Worm (Caenorhabditis elegans) whole organism, midembryonic: ENCODE results near the gene cyp-33C9.
"Not testable (repeated sequence)": the region's sequence is repeated elsewhere in the genome, so short reads cannot be mapped to it uniquely, and the experiment has no call there.

ENCODE experiments used
- T22C8.4 ChIP-seq: fragments of 200-800 bp; sonication (Bioruptor generic); IDR thresholded peaks from 2 replicates; pipeline ENCODE4 v1.3.6; 2022; ENCODE audit warnings: missing genetic modification characterization, missing compliant biosample characterization
- cog-1 ChIP-seq: sonication (generic microtip); optimal IDR thresholded peaks from 2 replicates; lab custom pipeline; 2016; ENCODE audit warnings: missing genetic modification characterization, missing compliant biosample characterization
- flt-1 ChIP-seq: fragments of 200-800 bp; sonication (Bioruptor generic); IDR thresholded peaks from 2 replicates; pipeline ENCODE4 v1.3.6; 2022; ENCODE audit warnings: missing genetic modification characterization, missing compliant biosample characterization
- klf-2 ChIP-seq: fragments of 200-800 bp; sonication (Bioruptor generic); conservative IDR thresholded peaks from 2 replicates; pipeline ENCODE4 v1.3.6; 2022; ENCODE audit warnings: missing genetic modification reagents, missing genetic modification characterization, missing compliant biosample characterization
- med-1 ChIP-seq: sonication (generic microtip); optimal IDR thresholded peaks from 2 replicates; lab custom pipeline; 2017; ENCODE audit warnings: missing genetic modification characterization, mild to moderate bottlenecking, missing compliant biosample characterization, antibody characterized with exemption, missing genetic modification reagents; ENCODE audit not compliant: insufficient read depth
- ref-1 ChIP-seq: fragments of 200-800 bp; sonication (Bioruptor generic); conservative IDR thresholded peaks from 2 replicates; pipeline ENCODE4 v1.3.6; 2022; ENCODE audit warnings: missing genetic modification reagents, missing genetic modification characterization, missing compliant biosample characterization
- tab-1 ChIP-seq: fragments of 200-800 bp; sonication (Bioruptor generic); IDR thresholded peaks from 2 replicates; pipeline ENCODE4 v1.3.6; 2022; ENCODE audit warnings: missing genetic modification characterization, missing compliant biosample characterization
- ztf-23 ChIP-seq: fragments of 200-800 bp; sonication (Bioruptor generic); IDR thresholded peaks from 2 replicates; pipeline ENCODE4 v1.3.6; 2022; ENCODE audit warnings: missing genetic modification reagents, missing genetic modification characterization, missing compliant biosample characterization
- ztf-29 ChIP-seq: fragments of 200-800 bp; sonication (Bioruptor generic); IDR thresholded peaks from 2 replicates; pipeline ENCODE4 v1.3.6; 2022; ENCODE audit warnings: missing genetic modification reagents, missing genetic modification characterization, missing compliant biosample characterization

The cyp-33C9 gene

ce11 chrV:3121743-3122142, 27.4 kb upstream of the cyp-33C9 start, which contains the start of gene srt-56:
Gene srt-56, minus strand, starts transcription at chrV:3121843.
- TF ChIP-seq ztf-29 (no peak), ref-1 (GFP tag; lab: Robert Waterston, UW) (no peak), T22C8.4 (no peak), tab-1 (GFP tag; lab: Robert Waterston, UW) (no peak), ztf-23 (no peak), flt-1 (GFP tag; lab: Robert Waterston, UW) (no peak), klf-2 (GFP tag; lab: Robert Waterston, UW) (no peak), med-1 (no peak), cog-1 (tag; lab: Kevin White, UChicago) (no peak)

ce11 chrV:3119185-3119584, 24.8 kb upstream of the cyp-33C9 start:
- TF ChIP-seq klf-2 (GFP tag; lab: Robert Waterston, UW) (no peak), ztf-29 (no peak), T22C8.4 (no peak), ref-1 (GFP tag; lab: Robert Waterston, UW) (no peak), ztf-23 (no peak), flt-1 (GFP tag; lab: Robert Waterston, UW) (no peak), med-1 (no peak), tab-1 (GFP tag; lab: Robert Waterston, UW) (no peak), cog-1 (tag; lab: Kevin White, UChicago) (no peak)

- TF ChIP-seq med-1: no peak
- no peak for TF ChIP-seq ztf-29
- no peak for TF ChIP-seq klf-2 (GFP tag; lab: Robert Waterston, UW)
- no peak for TF ChIP-seq T22C8.4
- TF ChIP-seq ref-1 (GFP tag; lab: Robert Waterston, UW): no peak
- TF ChIP-seq cog-1 (tag; lab: Kevin White, UChicago): no peak
- no peak for TF ChIP-seq ztf-23
- TF ChIP-seq flt-1 (GFP tag; lab: Robert Waterston, UW): no peak
- TF ChIP-seq tab-1 (GFP tag; lab: Robert Waterston, UW): no peak
Measured at ce11 chrV:3118167-3118566, 23.8 kb upstream of the cyp-33C9 start, which contains the start of gene clec-210. Gene clec-210, plus strand, starts transcription at chrV:3118377.

ce11 chrV:3114973-3115372, 20.6 kb upstream of the cyp-33C9 start, which contains the start of gene Y73C8C.3:
Gene Y73C8C.3, plus strand, starts transcription at chrV:3115273.
- TF ChIP-seq flt-1 (GFP tag; lab: Robert Waterston, UW) (no peak), T22C8.4 (no peak), ref-1 (GFP tag; lab: Robert Waterston, UW) (no peak), klf-2 (GFP tag; lab: Robert Waterston, UW) (no peak), tab-1 (GFP tag; lab: Robert Waterston, UW) (no peak), med-1 (no peak)

ce11 chrV:3113751-3114150, 19.4 kb upstream of the cyp-33C9 start, which contains the start of gene Y73C8C.8:
Gene Y73C8C.8, minus strand, starts transcription at chrV:3113851.
- no peak for TF ChIP-seq T22C8.4
- no peak for TF ChIP-seq flt-1 (GFP tag; lab: Robert Waterston, UW)
- TF ChIP-seq ref-1 (GFP tag; lab: Robert Waterston, UW): no peak
- TF ChIP-seq ztf-29: no peak
- TF ChIP-seq tab-1 (GFP tag; lab: Robert Waterston, UW): no peak
- no peak for TF ChIP-seq cog-1 (tag; lab: Kevin White, UChicago)
- TF ChIP-seq klf-2 (GFP tag; lab: Robert Waterston, UW): no peak
- no peak for TF ChIP-seq ztf-23
- TF ChIP-seq med-1: no peak

ce11 chrV:3112198-3112597, 17.8 kb upstream of the cyp-33C9 start:
- TF ChIP-seq med-1: no peak
- TF ChIP-seq klf-2 (GFP tag; lab: Robert Waterston, UW): no peak
- TF ChIP-seq ztf-29: no peak
- no peak for TF ChIP-seq T22C8.4
- TF ChIP-seq tab-1 (GFP tag; lab: Robert Waterston, UW): no peak
- no peak for TF ChIP-seq flt-1 (GFP tag; lab: Robert Waterston, UW)
- no peak for TF ChIP-seq ztf-23
- no peak for TF ChIP-seq ref-1 (GFP tag; lab: Robert Waterston, UW)
- no peak for TF ChIP-seq cog-1 (tag; lab: Kevin White, UChicago)

ce11 chrV:3107450-3107849, 13.1 kb upstream of the cyp-33C9 start, which contains the start of gene str-68:
Gene str-68, minus strand, starts transcription at chrV:3107550.
- TF ChIP-seq tab-1 (GFP tag; lab: Robert Waterston, UW): no peak
- TF ChIP-seq ztf-23: no peak
- TF ChIP-seq klf-2 (GFP tag; lab: Robert Waterston, UW): no peak
- no peak for TF ChIP-seq flt-1 (GFP tag; lab: Robert Waterston, UW)
- TF ChIP-seq ztf-29: no peak
- TF ChIP-seq T22C8.4: no peak
- no peak for TF ChIP-seq med-1

- no peak for TF ChIP-seq ztf-23
- no peak for TF ChIP-seq ref-1 (GFP tag; lab: Robert Waterston, UW)
- no peak for TF ChIP-seq klf-2 (GFP tag; lab: Robert Waterston, UW)
- no peak for TF ChIP-seq ztf-29
- no peak for TF ChIP-seq med-1
Measured at ce11 chrV:3106785-3107184, 12.4 kb upstream of the cyp-33C9 start.

ce11 chrV:3105810-3106209, 11.4 kb upstream of the cyp-33C9 start, which contains the start of gene str-69:
Gene str-69, minus strand, starts transcription at chrV:3105910.
- TF ChIP-seq flt-1 (GFP tag; lab: Robert Waterston, UW) (no peak), ztf-29 (no peak), tab-1 (GFP tag; lab: Robert Waterston, UW) (no peak), med-1 (no peak), cog-1 (tag; lab: Kevin White, UChicago) (no peak), ref-1 (GFP tag; lab: Robert Waterston, UW) (no peak), klf-2 (GFP tag; lab: Robert Waterston, UW) (no peak), T22C8.4 (no peak), ztf-23 (no peak)

ce11 chrV:3104134-3104533, 9.8 kb upstream of the cyp-33C9 start, which contains the start of gene str-66:
Gene str-66, minus strand, starts transcription at chrV:3104234.
- no peak for TF ChIP-seq ztf-23

- not testable (repeated sequence) for TF ChIP-seq ztf-29; flt-1 (GFP tag; lab: Robert Waterston, UW); med-1
Measured at ce11 chrV:3102049-3102448, 7.7 kb upstream of the cyp-33C9 start, which contains the start of gene Y73C8C.4. Gene Y73C8C.4, minus strand, starts transcription at chrV:3102149.
